Fruit fly (Drosophila melanogaster) whole organism, prepupa: ENCODE data around the gene CG34426.

Experiments
- CG31627 ChIP-seq: fragments of 200-800 bp; sonication (Bioruptor generic); optimal IDR thresholded peaks from 3 replicates; lab custom pipeline; 2016; ENCODE audit warnings: missing biosample characterization, missing genetic modification characterization
- CG6163 ChIP-seq: fragments of 200-800 bp; sonication (Bioruptor generic); IDR thresholded peaks from 3 replicates; pipeline ENCODE4 v1.3.6; 2022; ENCODE audit warnings: missing biosample characterization, missing genetic modification characterization
- CG6808 ChIP-seq: fragments of 200-800 bp; sonication (Bioruptor generic); optimal IDR thresholded peaks from 3 replicates; lab custom pipeline; 2017; ENCODE audit warnings: missing biosample characterization, missing genetic modification characterization, mild to moderate bottlenecking, moderate library complexity, missing genetic modification reagents
- Gug ChIP-seq: fragments of 200-800 bp; sonication (Bioruptor generic); IDR thresholded peaks from 2 replicates; pipeline ENCODE4 v1.3.6; 2022; ENCODE audit warnings: missing biosample characterization, missing genetic modification characterization
- Lpt ChIP-seq: fragments of 200-800 bp; sonication (Bioruptor generic); optimal IDR thresholded peaks from 3 replicates; lab custom pipeline; 2016; ENCODE audit warnings: missing biosample characterization, missing genetic modification characterization
- Sox102F ChIP-seq: fragments of 200-800 bp; sonication (Bioruptor generic); optimal IDR thresholded peaks from 2 replicates; lab custom pipeline; 2016; ENCODE audit warnings: missing biosample characterization, mild to moderate bottlenecking, missing genetic modification characterization
- Sox15 ChIP-seq: fragments of 200-800 bp; sonication (Bioruptor generic); optimal IDR thresholded peaks from 3 replicates; lab custom pipeline; 2016; ENCODE audit warnings: missing biosample characterization, missing genetic modification characterization
- achi ChIP-seq: fragments of 200-800 bp; sonication (Bioruptor generic); optimal IDR thresholded peaks from 3 replicates; lab custom pipeline; 2016; ENCODE audit warnings: missing biosample characterization, missing genetic modification characterization
- eg ChIP-seq: fragments of 200-800 bp; sonication (Bioruptor generic); IDR thresholded peaks from 3 replicates; pipeline ENCODE4 v1.3.6; 2022; ENCODE audit warnings: missing biosample characterization, missing genetic modification characterization
- esn ChIP-seq: fragments of 200-800 bp; sonication (Bioruptor generic); optimal IDR thresholded peaks from 2 replicates; lab custom pipeline; 2016; ENCODE audit warnings: missing biosample characterization, mild to moderate bottlenecking, missing genetic modification characterization, moderate library complexity
- salr ChIP-seq, 2 experiments: fragments of 200-800 bp; sonication (Bioruptor generic); optimal IDR thresholded peaks; 3 replicates each; lab custom pipeline; 2016 to 2018; ENCODE audit warnings: missing biosample characterization in 2 of 2, missing genetic modification characterization in 2 of 2, mild to moderate bottlenecking in 1 of 2
- svp ChIP-seq: fragments of 200-800 bp; sonication (Bioruptor generic); peaks from one replicate; lab custom pipeline; 2016; ENCODE audit warnings: missing biosample characterization, missing genetic modification characterization

- no peak for TF ChIP-seq CG6808 (GFP tag; lab: Kevin White, UChicago)
- peak; percentile 17 for TF ChIP-seq Sox15 (GFP tag; lab: Kevin White, UChicago)
- TF ChIP-seq CG6163 (GFP tag; lab: Robert Waterston, UW) = no peak
- TF ChIP-seq Gug (GFP tag; lab: Robert Waterston, UW) = no peak
- peak; percentile 62 for TF ChIP-seq CG31627 (GFP tag; lab: Kevin White, UChicago)
- no peak for TF ChIP-seq salr (GFP tag; optimal IDR thresholded peaks at IDR 0.05; lab: Kevin White, UChicago)
- no peak for TF ChIP-seq esn
- peak; percentile 53; the same call in 2 of the 3 replicates for TF ChIP-seq eg (GFP tag; lab: Robert Waterston, UW)
- TF ChIP-seq Sox102F (GFP tag; lab: Kevin White, UChicago) = peak; percentile 48
- peak; percentile 58 for TF ChIP-seq achi
- no peak for TF ChIP-seq Lpt
- no peak for TF ChIP-seq svp (GFP tag; lab: Kevin White, UChicago)
Measured at dm6 chr3L:8763037-8763454, 39.2 kb upstream of the CG34426 start.
